Fruit fly (Drosophila melanogaster) whole organism, prepupa: ENCODE data around the gene Tmep.
A peak's percentile ranks its signal among the peaks of the same experiment; 100 is the strongest.

Experiments
- Blimp-1 ChIP-seq: fragments of 200-800 bp; sonication (Bioruptor generic); optimal IDR thresholded peaks from 3 replicates; lab custom pipeline; 2017; ENCODE audit warnings: missing biosample characterization, missing genetic modification characterization, mild to moderate bottlenecking, moderate library complexity, missing genetic modification reagents
- CG10631 ChIP-seq: fragments of 200-800 bp; sonication (Bioruptor generic); optimal IDR thresholded peaks from 2 replicates; lab custom pipeline; 2016; ENCODE audit warnings: missing biosample characterization, missing genetic modification characterization
- CG10669 ChIP-seq: fragments of 200-800 bp; sonication (Bioruptor generic); optimal IDR thresholded peaks from 3 replicates; lab custom pipeline; 2018; ENCODE audit warnings: missing biosample characterization, mild to moderate bottlenecking, missing genetic modification characterization, moderate library complexity
- CG11294 ChIP-seq: fragments of 200-800 bp; sonication (Bioruptor generic); IDR thresholded peaks from 2 replicates; pipeline ENCODE4 v1.3.6; 2022; ENCODE audit warnings: missing biosample characterization, missing genetic modification characterization
- CG11902 ChIP-seq: fragments of 200-800 bp; sonication (Bioruptor generic); optimal IDR thresholded peaks from 3 replicates; lab custom pipeline; 2016; ENCODE audit warnings: missing biosample characterization, missing genetic modification characterization
- CG15336 ChIP-seq: fragments of 200-800 bp; sonication (Bioruptor generic); IDR thresholded peaks from 2 replicates; pipeline ENCODE4 v1.3.6; 2022; ENCODE audit warnings: missing biosample characterization, missing genetic modification characterization
- CG1621 ChIP-seq: fragments of 200-800 bp; sonication (Bioruptor generic); optimal IDR thresholded peaks from 3 replicates; lab custom pipeline; 2018; ENCODE audit warnings: missing biosample characterization, mild to moderate bottlenecking, missing genetic modification characterization
- CG16779 ChIP-seq: fragments of 200-800 bp; sonication (Bioruptor generic); optimal IDR thresholded peaks from 3 replicates; lab custom pipeline; 2017; ENCODE audit warnings: missing biosample characterization, mild to moderate bottlenecking, missing genetic modification characterization
- CG3032 ChIP-seq: fragments of 200-800 bp; optimal IDR thresholded peaks from 2 replicates; lab custom pipeline; 2019; ENCODE audit warnings: missing biosample characterization, mild to moderate bottlenecking, missing genetic modification characterization, moderate library complexity
- CG31627 ChIP-seq: fragments of 200-800 bp; sonication (Bioruptor generic); optimal IDR thresholded peaks from 3 replicates; lab custom pipeline; 2016; ENCODE audit warnings: missing biosample characterization, missing genetic modification characterization
- CG32006 ChIP-seq: fragments of 200-800 bp; sonication (Bioruptor generic); optimal IDR thresholded peaks from 3 replicates; lab custom pipeline; 2017; ENCODE audit warnings: missing biosample characterization, mild to moderate bottlenecking, missing genetic modification characterization
- CG34406 ChIP-seq: fragments of 200-800 bp; sonication (Bioruptor generic); optimal IDR thresholded peaks from 3 replicates; lab custom pipeline; 2016; ENCODE audit warnings: missing biosample characterization, missing genetic modification characterization
- CG4318 ChIP-seq: fragments of 200-800 bp; sonication (Bioruptor generic); optimal IDR thresholded peaks from 3 replicates; lab custom pipeline; 2017; ENCODE audit warnings: missing biosample characterization, mild to moderate bottlenecking, missing genetic modification characterization
- CG6163 ChIP-seq: fragments of 200-800 bp; sonication (Bioruptor generic); IDR thresholded peaks from 3 replicates; pipeline ENCODE4 v1.3.6; 2022; ENCODE audit warnings: missing biosample characterization, missing genetic modification characterization
- CG6276 ChIP-seq: fragments of 200-800 bp; sonication (Bioruptor generic); optimal IDR thresholded peaks from 2 replicates; lab custom pipeline; 2017; ENCODE audit warnings: missing biosample characterization, mild to moderate bottlenecking, missing genetic modification characterization
- CG6792 ChIP-seq: fragments of 200-800 bp; sonication (Bioruptor generic); optimal IDR thresholded peaks from 3 replicates; lab custom pipeline; 2016; ENCODE audit warnings: missing biosample characterization, missing genetic modification characterization
- CG6854 ChIP-seq: fragments of 200-800 bp; sonication (Bioruptor generic); optimal IDR thresholded peaks from 2 replicates; lab custom pipeline; 2017; ENCODE audit warnings: missing biosample characterization, mild to moderate bottlenecking, missing genetic modification characterization
- CG7368 ChIP-seq: fragments of 200-800 bp; sonication (Bioruptor generic); optimal IDR thresholded peaks from 3 replicates; lab custom pipeline; 2016; ENCODE audit warnings: missing biosample characterization, missing genetic modification characterization
- CG8632 ChIP-seq: fragments of 200-800 bp; sonication (Bioruptor generic); optimal IDR thresholded peaks from 3 replicates; lab custom pipeline; 2016; ENCODE audit warnings: missing biosample characterization, missing genetic modification characterization
- CG9139 ChIP-seq: fragments of 200-800 bp; sonication (Bioruptor generic); optimal IDR thresholded peaks from 3 replicates; lab custom pipeline; 2017; ENCODE audit warnings: missing biosample characterization, mild to moderate bottlenecking, missing genetic modification characterization
- Eip75B ChIP-seq: fragments of 200-800 bp; sonication (Bioruptor generic); optimal IDR thresholded peaks from 3 replicates; lab custom pipeline; 2016; ENCODE audit warnings: missing biosample characterization, missing genetic modification characterization
- Eip78C ChIP-seq: fragments of 200-800 bp; sonication (Bioruptor generic); peaks from one replicate; lab custom pipeline; 2016; ENCODE audit warnings: missing biosample characterization, missing genetic modification characterization
- Eip93F ChIP-seq: fragments of 200-800 bp; sonication (Bioruptor generic); optimal IDR thresholded peaks from 2 replicates; lab custom pipeline; 2016; ENCODE audit warnings: missing biosample characterization, mild to moderate bottlenecking, missing genetic modification characterization
- Ets21C ChIP-seq: fragments of 200-800 bp; sonication (Bioruptor generic); optimal IDR thresholded peaks from 3 replicates; lab custom pipeline; 2016; ENCODE audit warnings: missing biosample characterization, missing genetic modification characterization
- Ets96B ChIP-seq: fragments of 200-800 bp; optimal IDR thresholded peaks from 2 replicates; lab custom pipeline; 2019; ENCODE audit warnings: missing biosample characterization, mild to moderate bottlenecking, missing genetic modification characterization, moderate library complexity
- Gug ChIP-seq: fragments of 200-800 bp; sonication (Bioruptor generic); IDR thresholded peaks from 2 replicates; pipeline ENCODE4 v1.3.6; 2022; ENCODE audit warnings: missing biosample characterization, missing genetic modification characterization
- Hr39 ChIP-seq: fragments of 200-800 bp; sonication (Bioruptor generic); optimal IDR thresholded peaks from 2 replicates; lab custom pipeline; 2016; ENCODE audit warnings: missing biosample characterization, missing genetic modification characterization
- Hr4 ChIP-seq: fragments of 200-800 bp; sonication (Bioruptor generic); optimal IDR thresholded peaks from 3 replicates; lab custom pipeline; 2016; ENCODE audit warnings: missing biosample characterization, missing genetic modification characterization
- Lpt ChIP-seq: fragments of 200-800 bp; sonication (Bioruptor generic); optimal IDR thresholded peaks from 3 replicates; lab custom pipeline; 2016; ENCODE audit warnings: missing biosample characterization, missing genetic modification characterization
- OdsH ChIP-seq: fragments of 200-800 bp; sonication (Bioruptor generic); optimal IDR thresholded peaks from 3 replicates; lab custom pipeline; 2016; ENCODE audit warnings: missing biosample characterization, missing genetic modification characterization
- Smox ChIP-seq: fragments of 200-800 bp; sonication (Bioruptor generic); optimal IDR thresholded peaks from 3 replicates; lab custom pipeline; 2016; ENCODE audit warnings: missing biosample characterization, missing genetic modification characterization
- Sox102F ChIP-seq: fragments of 200-800 bp; sonication (Bioruptor generic); optimal IDR thresholded peaks from 2 replicates; lab custom pipeline; 2016; ENCODE audit warnings: missing biosample characterization, mild to moderate bottlenecking, missing genetic modification characterization
- Sox14 ChIP-seq: fragments of 200-800 bp; sonication (Bioruptor generic); optimal IDR thresholded peaks from 3 replicates; lab custom pipeline; 2016; ENCODE audit warnings: missing biosample characterization, missing genetic modification characterization
- Sox15 ChIP-seq: fragments of 200-800 bp; sonication (Bioruptor generic); optimal IDR thresholded peaks from 3 replicates; lab custom pipeline; 2016; ENCODE audit warnings: missing biosample characterization, missing genetic modification characterization
- achi ChIP-seq: fragments of 200-800 bp; sonication (Bioruptor generic); optimal IDR thresholded peaks from 3 replicates; lab custom pipeline; 2016; ENCODE audit warnings: missing biosample characterization, missing genetic modification characterization
- acj6 ChIP-seq: fragments of 200-800 bp; sonication (Bioruptor generic); optimal IDR thresholded peaks from 3 replicates; lab custom pipeline; 2016; ENCODE audit warnings: missing biosample characterization, missing genetic modification characterization
- cyc ChIP-seq: fragments of 200-800 bp; sonication (Bioruptor generic); optimal IDR thresholded peaks from 3 replicates; lab custom pipeline; 2016; ENCODE audit warnings: missing biosample characterization, missing genetic modification characterization
- dac ChIP-seq: fragments of 200-800 bp; sonication (Bioruptor generic); optimal IDR thresholded peaks from 2 replicates; lab custom pipeline; 2017; ENCODE audit warnings: missing biosample characterization, mild to moderate bottlenecking, missing genetic modification characterization
- dsx ChIP-seq: fragments of 200-800 bp; optimal IDR thresholded peaks from 3 replicates; lab custom pipeline; 2019; ENCODE audit warnings: missing biosample characterization, mild to moderate bottlenecking, missing genetic modification characterization, moderate library complexity; ENCODE audit not compliant: poor library complexity, severe bottlenecking
- eg ChIP-seq: fragments of 200-800 bp; sonication (Bioruptor generic); IDR thresholded peaks from 3 replicates; pipeline ENCODE4 v1.3.6; 2022; ENCODE audit warnings: missing biosample characterization, missing genetic modification characterization
- esn ChIP-seq: fragments of 200-800 bp; sonication (Bioruptor generic); optimal IDR thresholded peaks from 2 replicates; lab custom pipeline; 2016; ENCODE audit warnings: missing biosample characterization, mild to moderate bottlenecking, missing genetic modification characterization, moderate library complexity
- fd59A ChIP-seq: fragments of 200-800 bp; sonication (Bioruptor generic); optimal IDR thresholded peaks from 2 replicates; lab custom pipeline; 2017; ENCODE audit warnings: missing biosample characterization, mild to moderate bottlenecking, missing genetic modification characterization, missing genetic modification reagents
- fd85E ChIP-seq: fragments of 200-800 bp; sonication (Bioruptor generic); optimal IDR thresholded peaks from 3 replicates; lab custom pipeline; 2016; ENCODE audit warnings: missing biosample characterization, missing genetic modification characterization
- fkh ChIP-seq: fragments of 200-800 bp; sonication (Bioruptor generic); optimal IDR thresholded peaks from 3 replicates; lab custom pipeline; 2017; ENCODE audit warnings: missing biosample characterization, mild to moderate bottlenecking, missing genetic modification characterization, moderate library complexity
- lz ChIP-seq: fragments of 200-800 bp; sonication (Bioruptor generic); optimal IDR thresholded peaks from 3 replicates; lab custom pipeline; 2016; ENCODE audit warnings: missing biosample characterization, missing genetic modification characterization
- net ChIP-seq: fragments of 200-800 bp; sonication (Bioruptor generic); optimal IDR thresholded peaks from 3 replicates; lab custom pipeline; 2016; ENCODE audit warnings: missing biosample characterization, missing genetic modification characterization
- pdm3 ChIP-seq: fragments of 200-800 bp; sonication (Bioruptor generic); optimal IDR thresholded peaks from 3 replicates; lab custom pipeline; 2016; ENCODE audit warnings: missing biosample characterization, missing genetic modification characterization
- salr ChIP-seq, 2 experiments: fragments of 200-800 bp; sonication (Bioruptor generic); optimal IDR thresholded peaks; 3 replicates each; lab custom pipeline; 2016 to 2018; ENCODE audit warnings: missing biosample characterization in 2 of 2, missing genetic modification characterization in 2 of 2, mild to moderate bottlenecking in 1 of 2
- spab ChIP-seq: fragments of 200-800 bp; sonication (Bioruptor generic); optimal IDR thresholded peaks from 2 replicates; lab custom pipeline; 2017; ENCODE audit warnings: missing biosample characterization, mild to moderate bottlenecking, missing genetic modification characterization, missing genetic modification reagents
- ss ChIP-seq, 2 experiments: fragments of 200-800 bp; sonication (Bioruptor generic); optimal IDR thresholded peaks; 2 replicates in 1 of 2; 3 replicates in 1 of 2; lab custom pipeline; 2017 to 2018; ENCODE audit warnings: mild to moderate bottlenecking in 2 of 2, missing biosample characterization in 2 of 2, missing genetic modification characterization in 2 of 2, moderate library complexity in 1 of 2
- topi ChIP-seq: fragments of 200-800 bp; sonication (Bioruptor generic); optimal IDR thresholded peaks from 3 replicates; lab custom pipeline; 2016; ENCODE audit warnings: missing biosample characterization, missing genetic modification characterization
- vri ChIP-seq: fragments of 200-800 bp; sonication (Bioruptor generic); optimal IDR thresholded peaks from 3 replicates; lab custom pipeline; 2016; ENCODE audit warnings: missing biosample characterization, mild to moderate bottlenecking, missing genetic modification characterization

Gene Tmep

DNA sequence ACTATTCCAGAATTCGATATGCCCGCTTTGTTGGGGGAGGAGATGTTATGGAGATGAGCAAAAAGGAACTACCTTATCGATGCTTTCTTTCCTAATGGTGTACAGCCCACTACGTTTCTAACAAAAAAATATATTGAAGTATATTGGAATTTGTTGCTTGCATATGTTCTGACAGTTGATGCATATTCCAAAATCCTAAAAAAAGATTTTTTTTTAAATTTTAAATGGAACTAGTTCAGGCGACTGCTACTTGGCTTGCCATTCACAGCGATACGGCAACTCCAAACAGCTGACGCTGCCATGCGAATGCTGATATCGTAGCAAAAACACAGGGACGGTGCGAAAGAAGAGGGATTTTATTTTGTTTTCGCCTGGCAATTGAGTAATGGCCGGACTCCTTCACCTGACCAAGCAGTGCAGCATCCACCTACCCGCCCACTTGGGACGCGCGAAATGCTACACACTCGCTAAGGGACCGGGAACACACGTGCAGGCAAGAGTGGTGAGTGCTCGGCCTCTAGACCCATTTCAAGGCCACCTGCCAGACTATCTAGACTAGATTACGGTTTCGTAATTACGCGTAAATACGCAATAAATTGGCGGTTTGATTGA lies 49.2 kb downstream of the Tmep start, which contains the start of the genes CG13926, ABCB7 and CG33230:
CG13926 (minus strand) TSS at position 43 of the 612 bp plus-strand sequence.
ABCB7 (plus strand) TSS at position 299 of the 612 bp plus-strand sequence.
CG33230 (plus strand) TSS at position 299 of the 612 bp plus-strand sequence.
- TF ChIP-seq lz (GFP tag; lab: Kevin White, UChicago) = peak; percentile 31
- no peak for TF ChIP-seq CG15336
- peak; percentile 27 for TF ChIP-seq achi (GFP tag; lab: Kevin White, UChicago)
- TF ChIP-seq Eip93F (GFP tag; lab: Kevin White, UChicago) = no peak
- no peak for TF ChIP-seq CG8632 (GFP tag; lab: Kevin White, UChicago)
- TF ChIP-seq Sox15 (GFP tag; lab: Kevin White, UChicago) = no peak
- no peak for TF ChIP-seq dac (GFP tag; lab: Kevin White, UChicago)
- no peak for TF ChIP-seq OdsH (GFP tag; lab: Kevin White, UChicago)
- TF ChIP-seq CG6163 = 0 out of 3 replicates have a peak, but pooled peaks have one; percentile 28
- no peak for TF ChIP-seq CG7368 (GFP tag; lab: Kevin White, UChicago)
- TF ChIP-seq CG6792 (GFP tag; lab: Kevin White, UChicago) = no peak
- TF ChIP-seq Gug (GFP tag; lab: Robert Waterston, UW) = no peak
- TF ChIP-seq CG3032 (tag; lab: Kevin White, UChicago) = no peak
- no peak for TF ChIP-seq salr (GFP tag; optimal IDR thresholded peaks at IDR 0.05; lab: Kevin White, UChicago)
- no peak for TF ChIP-seq CG16779 (tag; lab: Kevin White, UChicago)
- TF ChIP-seq fkh (GFP tag; lab: Kevin White, UChicago) = no peak
- no peak for TF ChIP-seq spab (GFP tag; lab: Kevin White, UChicago)
- TF ChIP-seq Eip75B (GFP tag; lab: Kevin White, UChicago) = peak; percentile 45
- TF ChIP-seq Sox14 (GFP tag; lab: Kevin White, UChicago) = peak; percentile 47
- no peak for TF ChIP-seq CG10669 (GFP tag; lab: Kevin White, UChicago)
- TF ChIP-seq CG9139 = no peak
- TF ChIP-seq acj6 (GFP tag; lab: Kevin White, UChicago) = no peak
- TF ChIP-seq fd85E (GFP tag; lab: Kevin White, UChicago) = no peak
- TF ChIP-seq CG4318 = no peak
- TF ChIP-seq net (GFP tag; lab: Kevin White, UChicago) = no peak
- TF ChIP-seq vri (GFP tag; lab: Kevin White, UChicago) = peak; percentile 77
- TF ChIP-seq Ets21C (GFP tag; lab: Kevin White, UChicago) = no peak
- no peak for TF ChIP-seq pdm3 (GFP tag; lab: Kevin White, UChicago)
- TF ChIP-seq ss (GFP tag; optimal IDR thresholded peaks at IDR 0.05; lab: Kevin White, UChicago) = peak in 1 of 2 experiments; percentile 36
- TF ChIP-seq CG34406 (GFP tag; lab: Kevin White, UChicago) = no peak
- TF ChIP-seq dsx (GFP tag; lab: Kevin White, UChicago) = no peak
- TF ChIP-seq esn (GFP tag; lab: Kevin White, UChicago) = no peak
- TF ChIP-seq CG1621 (tag; lab: Kevin White, UChicago) = no peak
- no peak for TF ChIP-seq Blimp-1 (GFP tag; lab: Kevin White, UChicago)
- no peak for TF ChIP-seq fd59A (GFP tag; lab: Kevin White, UChicago)
- no peak for TF ChIP-seq Eip78C (GFP tag; lab: Kevin White, UChicago)
- TF ChIP-seq CG11294 = no peak
- no peak for TF ChIP-seq Lpt
- TF ChIP-seq Hr39 = peak; percentile 57
- TF ChIP-seq topi (GFP tag; lab: Kevin White, UChicago) = no peak
- TF ChIP-seq CG10631 = no peak
- no peak for TF ChIP-seq Hr4 (GFP tag; lab: Kevin White, UChicago)
- peak; percentile 23 for TF ChIP-seq Smox
- peak; percentile 11 for TF ChIP-seq CG6854
- TF ChIP-seq eg (GFP tag; lab: Robert Waterston, UW) = no peak
- peak; percentile 10 for TF ChIP-seq CG31627 (GFP tag; lab: Kevin White, UChicago)
- no peak for TF ChIP-seq CG6276
- TF ChIP-seq Sox102F (GFP tag; lab: Kevin White, UChicago) = no peak
- no peak for TF ChIP-seq Ets96B (tag; lab: Kevin White, UChicago)
- TF ChIP-seq CG11902 (GFP tag; lab: Kevin White, UChicago) = peak; percentile 44
- peak; percentile 49 for TF ChIP-seq cyc
- peak; percentile 23 for TF ChIP-seq CG32006 (GFP tag; lab: Kevin White, UChicago)
